Worm (Caenorhabditis elegans) whole organism, L4/young adult: ENCODE data around the gene sdz-1.

Experiments
- W03F9.2 ChIP-seq: fragments of 150-350 bp; optimal IDR thresholded peaks from 2 replicates; lab custom pipeline; 2014; ENCODE audit warnings: missing biosample characterization, missing genetic modification characterization
- dao-5 ChIP-seq: sonication (generic microtip); optimal IDR thresholded peaks from 2 replicates; lab custom pipeline; 2016; ENCODE audit warnings: missing genotype, missing genetic modification characterization, moderate library complexity, missing compliant biosample characterization
- him-1 ChIP-seq: sonication (generic microtip); optimal IDR thresholded peaks from 2 replicates; lab custom pipeline; 2016; ENCODE audit warnings: missing genotype, missing genetic modification reagents, missing genetic modification characterization, missing compliant biosample characterization

Gene sdz-1

DNA sequence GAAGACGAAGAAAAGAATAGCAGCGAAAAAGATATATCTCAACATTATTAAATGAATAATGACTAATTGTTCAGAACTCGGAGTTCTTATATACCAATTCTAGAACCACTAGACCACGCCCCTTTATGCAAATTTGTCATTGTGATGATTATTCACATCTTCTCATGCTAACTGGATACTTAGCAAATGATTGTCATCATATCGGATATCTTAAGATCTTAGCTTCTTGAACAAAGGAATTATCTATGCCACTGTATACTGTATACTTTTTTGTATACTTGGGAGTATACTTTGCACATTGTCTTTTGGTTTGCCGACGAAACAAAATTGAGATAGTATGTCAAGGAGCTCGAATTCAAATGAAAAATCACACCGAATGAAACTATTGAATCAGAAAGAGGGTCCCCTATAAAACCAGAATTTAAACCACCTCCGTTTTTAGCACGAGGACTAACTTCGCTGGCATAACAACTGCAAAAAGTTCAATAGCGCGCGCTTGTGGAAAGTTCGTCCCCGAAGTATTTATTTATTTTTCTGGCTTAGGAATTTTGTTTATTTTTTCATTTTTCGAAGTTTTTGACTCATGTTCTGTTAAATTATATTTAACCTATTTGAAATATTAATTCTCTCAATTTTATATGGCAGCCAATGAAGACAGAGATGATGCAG, at the start of gene sdz-1, which contains the start of gene vps-33.1:
TSS of gene sdz-1 (minus strand) at position 51 of the 669 bp plus-strand sequence.
TSS of gene vps-33.1 (plus strand) at position 639 of the 669 bp plus-strand sequence.
- TF ChIP-seq him-1 (no peak), W03F9.2 (tag; lab: Kevin White, UChicago) (no peak), dao-5 (tag; lab: Kevin White, UChicago) (no peak)

DNA sequence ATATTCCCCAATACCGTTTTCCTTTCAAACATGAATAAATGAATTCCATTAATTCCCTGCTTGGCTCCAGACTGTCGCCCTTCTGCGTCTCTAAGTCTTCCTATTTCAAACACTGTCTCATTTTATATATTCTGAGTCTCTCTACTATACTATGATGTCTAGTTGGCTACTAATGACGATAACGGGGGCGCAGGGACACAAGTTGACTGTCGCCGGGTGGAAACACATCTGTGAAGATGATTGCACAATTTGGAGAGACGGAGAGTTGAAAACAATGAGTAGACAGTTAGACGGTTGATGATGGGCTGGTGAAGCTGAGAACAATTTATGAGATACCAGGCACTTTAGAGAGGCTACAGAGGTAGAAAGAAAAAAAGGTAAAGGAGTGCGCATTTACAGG, 49.3 kb upstream of the sdz-1 start, which contains the start of gene sma-2:
TSS of gene sma-2 (plus strand) at position 194 of the 400 bp plus-strand sequence.
- no peak for TF ChIP-seq W03F9.2 (tag; lab: Kevin White, UChicago)
- no peak for TF ChIP-seq him-1

- no peak for TF ChIP-seq W03F9.2 (tag; lab: Kevin White, UChicago)
- no peak for TF ChIP-seq dao-5 (tag; lab: Kevin White, UChicago)
- TF ChIP-seq him-1 = no peak
Observed at ce11 chrIII:8748620-8749019, 48.5 kb upstream of the sdz-1 start.

DNA sequence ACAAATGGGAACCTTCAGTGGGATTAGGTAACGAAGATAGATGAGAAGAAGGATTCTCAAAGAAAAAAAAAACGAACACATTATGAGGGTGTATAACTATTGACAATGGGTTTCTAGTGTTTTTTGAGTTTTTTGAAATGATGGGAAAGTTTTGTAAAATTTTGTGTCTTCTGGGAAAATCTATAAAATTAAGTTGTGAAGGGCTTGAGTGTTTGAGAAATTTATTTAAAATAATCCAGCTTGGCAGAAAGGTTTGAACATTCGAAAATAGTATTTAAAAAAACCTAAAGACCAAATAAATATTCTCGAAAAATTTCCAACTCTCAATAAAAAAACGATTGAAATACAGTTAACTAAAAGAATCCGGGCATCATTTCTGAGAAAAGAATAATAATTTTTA, 45.1 kb upstream of the sdz-1 start:
- TF ChIP-seq him-1 = no peak
- TF ChIP-seq dao-5 (tag; lab: Kevin White, UChicago) = no peak
- TF ChIP-seq W03F9.2 (tag; lab: Kevin White, UChicago) = no peak

- TF ChIP-seq dao-5 (tag; lab: Kevin White, UChicago) = no peak
Observed at ce11 chrIII:8744765-8745164, 44.6 kb upstream of the sdz-1 start.

DNA sequence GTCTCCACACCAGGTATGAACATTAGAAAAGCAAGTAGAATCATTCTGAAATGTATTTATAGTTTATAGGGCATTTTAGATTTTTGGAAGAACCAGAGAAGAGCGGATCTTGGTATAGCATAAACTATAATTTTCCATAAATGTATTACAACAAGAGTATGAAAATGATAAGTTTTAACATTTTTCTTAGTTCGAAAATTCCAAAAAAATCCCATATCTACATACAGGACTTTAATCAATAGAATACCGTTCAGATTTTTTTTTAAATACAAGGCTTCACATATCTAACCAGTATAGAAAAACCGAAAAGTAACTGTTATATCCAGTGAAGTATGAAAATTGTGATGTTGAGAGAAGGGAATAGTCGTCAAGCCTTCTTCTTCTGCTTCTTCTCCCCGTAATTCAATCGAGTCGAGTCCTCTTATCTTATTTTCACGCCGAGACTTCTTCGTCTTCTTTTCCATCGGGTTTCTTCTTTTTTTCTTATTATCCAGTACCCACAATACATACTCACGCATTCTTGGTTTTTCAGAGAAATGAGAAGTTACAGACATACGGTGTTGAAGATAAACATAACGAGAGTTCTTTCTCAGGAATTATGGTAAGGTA, 43.8 kb upstream of the sdz-1 start, which contains the start of gene ZK370.6:
TSS of gene ZK370.6 (minus strand) at position 51 of the 609 bp plus-strand sequence.
- TF ChIP-seq him-1 = no peak
- TF ChIP-seq W03F9.2 (tag; lab: Kevin White, UChicago) = no peak
- TF ChIP-seq dao-5 (tag; lab: Kevin White, UChicago) = no peak

- TF ChIP-seq W03F9.2 (tag; lab: Kevin White, UChicago) = no peak
- TF ChIP-seq dao-5 (tag; lab: Kevin White, UChicago) = no peak
- no peak for TF ChIP-seq him-1
Observed at ce11 chrIII:8742584-8742983, 42.4 kb upstream of the sdz-1 start.

DNA sequence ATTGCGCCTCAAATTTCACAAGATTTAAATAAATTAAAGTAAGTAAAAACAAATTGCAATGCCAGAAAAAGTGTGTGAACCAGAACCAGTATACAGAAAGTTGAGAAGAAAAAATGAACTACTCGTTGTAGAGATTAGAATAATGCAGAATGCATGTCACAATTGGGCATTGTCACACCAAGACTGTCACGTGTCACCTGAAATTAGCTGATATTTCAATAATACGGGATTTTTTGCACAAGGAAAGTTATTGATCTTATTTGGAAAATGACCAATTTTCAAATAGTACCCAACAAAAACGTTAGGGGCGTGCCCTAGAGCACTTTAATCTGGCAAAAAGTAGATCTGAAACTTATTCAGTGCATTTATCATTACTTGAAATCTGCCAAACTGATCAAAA, 41.8 kb upstream of the sdz-1 start:
- TF ChIP-seq him-1 = no peak
- no peak for TF ChIP-seq W03F9.2 (tag; lab: Kevin White, UChicago)
- TF ChIP-seq dao-5 (tag; lab: Kevin White, UChicago) = no peak

DNA sequence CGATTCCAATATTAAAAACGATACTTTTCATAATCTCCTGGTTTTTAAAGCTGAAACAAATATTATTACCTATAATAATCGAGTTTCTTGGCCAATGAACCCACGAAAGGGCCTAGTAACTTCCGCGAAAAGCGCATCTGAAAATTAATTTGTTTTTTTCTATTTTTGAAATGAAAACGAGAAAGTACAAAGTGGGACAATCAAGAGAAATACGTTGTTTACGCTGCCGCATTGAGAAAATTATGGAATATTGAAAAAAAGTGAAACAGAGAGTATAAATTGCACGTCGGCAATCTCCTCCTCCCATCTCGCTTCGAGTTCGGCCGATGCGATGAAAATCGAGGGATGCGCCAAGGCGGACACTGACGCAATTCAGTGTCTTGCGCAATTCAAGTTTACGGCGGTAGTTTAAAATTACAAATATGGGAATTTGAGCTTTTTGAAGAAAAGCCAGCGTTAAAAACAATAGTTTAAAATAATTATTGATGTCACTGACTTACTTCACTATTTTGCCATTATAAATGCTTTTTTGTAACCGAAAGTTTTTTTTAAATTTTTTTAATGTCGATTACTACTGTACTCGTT, 41.2 kb upstream of the sdz-1 start, which contains the start of gene pdhk-2:
TSS of gene pdhk-2 (minus strand) at position 137 of the 585 bp plus-strand sequence.
- peak; percentile 93 for TF ChIP-seq him-1
- peak; percentile 91 for TF ChIP-seq W03F9.2 (tag; lab: Kevin White, UChicago)
- TF ChIP-seq dao-5 (tag; lab: Kevin White, UChicago) = no peak

ce11 chrIII:8739786-8740185, 39.6 kb upstream of the sdz-1 start:
- no peak for TF ChIP-seq him-1
- TF ChIP-seq W03F9.2 (tag; lab: Kevin White, UChicago) = no peak
- TF ChIP-seq dao-5 (tag; lab: Kevin White, UChicago) = no peak

- TF ChIP-seq him-1 (no peak), W03F9.2 (tag; lab: Kevin White, UChicago) (no peak), dao-5 (tag; lab: Kevin White, UChicago) (no peak)
Observed at ce11 chrIII:8739126-8739525, 39.0 kb upstream of the sdz-1 start.

ce11 chrIII:8738289-8738688, 38.1 kb upstream of the sdz-1 start:
- TF ChIP-seq dao-5 (tag; lab: Kevin White, UChicago) = no peak
- TF ChIP-seq W03F9.2 (tag; lab: Kevin White, UChicago) = no peak
- no peak for TF ChIP-seq him-1

DNA sequence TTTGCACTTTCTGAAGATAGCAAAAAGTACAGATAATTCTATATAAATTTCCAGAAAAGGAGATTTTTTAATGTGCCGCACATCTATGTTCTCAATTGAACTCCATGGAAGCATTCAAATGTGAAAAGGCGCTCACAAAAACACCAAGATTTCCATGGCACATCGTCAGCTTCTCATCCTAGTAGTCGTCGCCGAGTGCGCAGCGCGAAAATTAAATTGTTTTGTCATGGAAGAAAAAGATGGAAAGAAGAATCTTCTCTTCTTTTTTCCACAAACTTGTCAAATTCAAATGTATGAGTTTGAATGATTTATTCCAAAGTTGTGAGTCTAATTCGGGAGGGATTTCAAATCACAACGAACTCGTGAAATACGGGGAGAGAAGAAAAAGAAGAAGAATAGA, 37.3 kb upstream of the sdz-1 start:
- TF ChIP-seq W03F9.2 (tag; lab: Kevin White, UChicago) (no peak), dao-5 (tag; lab: Kevin White, UChicago) (no peak), him-1 (no peak)

ce11 chrIII:8734327-8734885, 34.3 kb upstream of the sdz-1 start:
- no peak for TF ChIP-seq dao-5 (tag; lab: Kevin White, UChicago)
- TF ChIP-seq W03F9.2 (tag; lab: Kevin White, UChicago) = no peak
- no peak for TF ChIP-seq him-1
